Fruit fly (Drosophila melanogaster) whole organism, embryonic: ENCODE data around the gene CG3546.

ENCODE experiments used
- ATbp ChIP-seq: fragments of 200-800 bp; sonication (Bioruptor generic); optimal IDR thresholded peaks from 2 replicates; lab custom pipeline; 2017; ENCODE audit warnings: missing biosample characterization, mild to moderate bottlenecking, missing genetic modification characterization, missing genetic modification reagents
- Atf-2 ChIP-seq: fragments of 200-800 bp; sonication (Bioruptor generic); optimal IDR thresholded peaks from 2 replicates; lab custom pipeline; 2016; ENCODE audit warnings: missing biosample characterization, missing genetic modification characterization
- CG10321 ChIP-seq: fragments of 200-800 bp; sonication (Bioruptor generic); IDR thresholded peaks from 2 replicates; pipeline ENCODE4 v1.3.6; 2022; ENCODE audit warnings: missing biosample characterization, missing genetic modification characterization
- CG1233 ChIP-seq: fragments of 200-800 bp; sonication (Bioruptor generic); optimal IDR thresholded peaks from 4 replicates; lab custom pipeline; 2018; ENCODE audit warnings: missing biosample characterization, mild to moderate bottlenecking, missing genetic modification characterization
- CG12391 ChIP-seq: fragments of 200-800 bp; sonication (Bioruptor generic); optimal IDR thresholded peaks from 3 replicates; lab custom pipeline; 2018; ENCODE audit warnings: missing biosample characterization, mild to moderate bottlenecking, missing genetic modification characterization, moderate library complexity
- CG13624 ChIP-seq: fragments of 200-800 bp; sonication (Bioruptor generic); optimal IDR thresholded peaks from 2 replicates; lab custom pipeline; 2016; ENCODE audit warnings: missing biosample characterization, missing genetic modification characterization
- CG15601 ChIP-seq: fragments of 200-800 bp; sonication (Bioruptor generic); optimal IDR thresholded peaks from 3 replicates; lab custom pipeline; 2019; ENCODE audit warnings: missing biosample characterization, mild to moderate bottlenecking, missing genetic modification characterization, moderate library complexity
- CG1602 ChIP-seq: fragments of 200-800 bp; sonication (Bioruptor generic); optimal IDR thresholded peaks from 3 replicates; lab custom pipeline; 2016; ENCODE audit warnings: missing biosample characterization, missing genetic modification characterization
- CG1603 ChIP-seq: fragments of 200-800 bp; sonication (Bioruptor generic); optimal IDR thresholded peaks from 2 replicates; lab custom pipeline; 2019; ENCODE audit warnings: missing biosample characterization, mild to moderate bottlenecking, missing genetic modification characterization, moderate library complexity
- CG16779 ChIP-seq: fragments of 200-800 bp; sonication (Bioruptor generic); IDR thresholded peaks from 2 replicates; pipeline ENCODE4 v1.3.6; 2022; ENCODE audit warnings: missing biosample characterization, missing genetic modification characterization
- CG18011 ChIP-seq: fragments of 200-800 bp; sonication (Bioruptor generic); optimal IDR thresholded peaks from 2 replicates; lab custom pipeline; 2017; ENCODE audit warnings: missing biosample characterization, missing genetic modification characterization, mild to moderate bottlenecking, moderate library complexity, missing genotype
- CG18262 ChIP-seq: fragments of 200-800 bp; optimal IDR thresholded peaks from 3 replicates; lab custom pipeline; 2019; ENCODE audit warnings: missing biosample characterization, mild to moderate bottlenecking, missing genetic modification characterization, moderate library complexity
- CG2199 ChIP-seq: fragments of 200-800 bp; sonication (Bioruptor generic); IDR thresholded peaks from 3 replicates; pipeline ENCODE4 v1.3.6; 2022; ENCODE audit warnings: missing biosample characterization, missing genetic modification characterization
- CG31365 ChIP-seq: fragments of 200-800 bp; sonication (Bioruptor generic); optimal IDR thresholded peaks from 2 replicates; lab custom pipeline; 2018; ENCODE audit warnings: missing biosample characterization, mild to moderate bottlenecking, missing genetic modification characterization
- CG34224 ChIP-seq: fragments of 200-800 bp; sonication (Bioruptor generic); IDR thresholded peaks from 3 replicates; pipeline ENCODE4 v1.3.6; 2022; ENCODE audit warnings: missing biosample characterization, missing genetic modification characterization; ENCODE audit not compliant: partially characterized antibody
- CG4360 ChIP-seq: fragments of 200-800 bp; sonication (Bioruptor generic); IDR thresholded peaks from 2 replicates; pipeline ENCODE4 v1.3.6; 2022; ENCODE audit warnings: missing biosample characterization, missing genetic modification characterization
- CG4820 ChIP-seq: fragments of 200-800 bp; sonication (Bioruptor generic); optimal IDR thresholded peaks from 3 replicates; lab custom pipeline; 2016; ENCODE audit warnings: missing biosample characterization, missing genetic modification characterization
- CG4854 ChIP-seq: fragments of 200-800 bp; sonication (Bioruptor generic); optimal IDR thresholded peaks from 2 replicates; lab custom pipeline; 2016; ENCODE audit warnings: missing biosample characterization, missing genetic modification characterization, inconsistent platforms
- CG6254 ChIP-seq: fragments of 200-800 bp; sonication (Bioruptor generic); optimal IDR thresholded peaks from 3 replicates; lab custom pipeline; 2017; ENCODE audit warnings: mild to moderate bottlenecking, missing biosample characterization, missing genetic modification reagents, missing genetic modification characterization
- CG7839 ChIP-seq: fragments of 200-800 bp; sonication (Bioruptor generic); optimal IDR thresholded peaks from 3 replicates; lab custom pipeline; 2018; ENCODE audit warnings: missing biosample characterization, mild to moderate bottlenecking, missing genetic modification characterization, moderate library complexity
- CG7987 ChIP-seq: fragments of 200-800 bp; sonication (Bioruptor generic); optimal IDR thresholded peaks from 2 replicates; lab custom pipeline; 2018; ENCODE audit warnings: missing biosample characterization, mild to moderate bottlenecking, missing genetic modification characterization, moderate library complexity
- CG9797 ChIP-seq: fragments of 200-800 bp; sonication (Bioruptor generic); optimal IDR thresholded peaks from 3 replicates; lab custom pipeline; 2018; ENCODE audit warnings: missing biosample characterization, mild to moderate bottlenecking, missing genetic modification characterization
- D19B ChIP-seq: fragments of 200-800 bp; sonication (Bioruptor generic); optimal IDR thresholded peaks from 2 replicates; lab custom pipeline; 2017; ENCODE audit warnings: missing biosample characterization, mild to moderate bottlenecking, missing genetic modification characterization
- HLH3B ChIP-seq: fragments of 200-800 bp; sonication (Bioruptor generic); IDR thresholded peaks from 2 replicates; pipeline ENCODE4 v1.3.6; 2022; ENCODE audit warnings: missing biosample characterization, missing genetic modification characterization
- Hand ChIP-seq: fragments of 200-800 bp; sonication (Bioruptor generic); optimal IDR thresholded peaks from 2 replicates; lab custom pipeline; 2017; ENCODE audit warnings: mild to moderate bottlenecking, missing biosample characterization, missing genetic modification reagents, missing genetic modification characterization
- HmgD ChIP-seq: fragments of 200-800 bp; sonication (Bioruptor generic); optimal IDR thresholded peaks from 3 replicates; lab custom pipeline; 2016; ENCODE audit warnings: missing biosample characterization, missing genetic modification characterization
- Lpt ChIP-seq: fragments of >200 bp; optimal IDR thresholded peaks from 2 replicates; lab custom pipeline; 2018; ENCODE audit warnings: missing biosample characterization, missing genetic modification characterization
- MBD-R2 ChIP-seq: fragments of 200-800 bp; sonication (Bioruptor generic); IDR thresholded peaks from 2 replicates; pipeline ENCODE4 v1.3.6; 2022; ENCODE audit warnings: missing biosample characterization, missing genetic modification characterization
- Nf-YA ChIP-seq: fragments of 200-800 bp; sonication (Bioruptor generic); IDR thresholded peaks from 2 replicates; pipeline ENCODE4 v1.3.6; 2022; ENCODE audit warnings: missing biosample characterization, missing genetic modification characterization
- Oli ChIP-seq: fragments of 200-800 bp; sonication (Bioruptor generic); optimal IDR thresholded peaks from 2 replicates; lab custom pipeline; 2018; ENCODE audit warnings: missing biosample characterization, mild to moderate bottlenecking, missing genetic modification characterization, moderate library complexity
- Poxn ChIP-seq: fragments of 200-800 bp; sonication (Bioruptor generic); IDR thresholded peaks from 2 replicates; pipeline ENCODE4 v1.3.6; 2022; ENCODE audit warnings: missing biosample characterization, missing genetic modification characterization
- Spps ChIP-seq: fragments of 200-800 bp; sonication (Bioruptor generic); optimal IDR thresholded peaks from 2 replicates; lab custom pipeline; 2018; ENCODE audit warnings: missing biosample characterization, mild to moderate bottlenecking, missing genetic modification characterization
- Sry-δ ChIP-seq: fragments of 200-800 bp; sonication (Bioruptor generic); optimal IDR thresholded peaks from 2 replicates; lab custom pipeline; 2016; ENCODE audit warnings: missing biosample characterization, missing genetic modification characterization
- Taf1 ChIP-seq: fragments of 200-800 bp; sonication (Bioruptor generic); IDR thresholded peaks from 2 replicates; pipeline ENCODE4 v1.3.6; 2022; ENCODE audit warnings: missing biosample characterization, missing genetic modification characterization
- Usf ChIP-seq: fragments of 200-800 bp; sonication (Bioruptor generic); optimal IDR thresholded peaks from 2 replicates; lab custom pipeline; 2017; ENCODE audit warnings: missing genotype, missing biosample characterization, missing genetic modification characterization
- bcd ChIP-seq: fragments of 200-800 bp; sonication (Bioruptor generic); optimal IDR thresholded peaks from 2 replicates; lab custom pipeline; 2017; ENCODE audit warnings: missing biosample characterization, mild to moderate bottlenecking, missing genetic modification characterization
- dm ChIP-seq: fragments of 200-800 bp; sonication (Bioruptor generic); optimal IDR thresholded peaks from 3 replicates; lab custom pipeline; 2016; ENCODE audit warnings: missing biosample characterization, missing genetic modification characterization
- gt ChIP-seq: fragments of 200-800 bp; sonication (Bioruptor generic); IDR thresholded peaks from 2 replicates; pipeline ENCODE4 v1.3.6; 2022; ENCODE audit warnings: missing biosample characterization, missing genetic modification characterization
- mam ChIP-seq: fragments of 200-800 bp; sonication (Bioruptor generic); optimal IDR thresholded peaks from 3 replicates; lab custom pipeline; 2016; ENCODE audit warnings: missing biosample characterization, missing genetic modification characterization
- rib ChIP-seq: fragments of 200-800 bp; sonication (Bioruptor generic); IDR thresholded peaks from 2 replicates; pipeline ENCODE4 v1.3.6; 2022; ENCODE audit warnings: missing biosample characterization, missing genetic modification characterization
- vfl ChIP-seq: fragments of 200-800 bp; sonication (Bioruptor generic); optimal IDR thresholded peaks from 2 replicates; lab custom pipeline; 2016; ENCODE audit warnings: missing biosample characterization, missing genetic modification characterization
- wdn ChIP-seq: fragments of 200-800 bp; sonication (Bioruptor generic); IDR thresholded peaks from 2 replicates; pipeline ENCODE4 v1.3.6; 2022; ENCODE audit warnings: missing biosample characterization, missing genetic modification characterization
- z ChIP-seq: fragments of 200-800 bp; sonication (Bioruptor generic); IDR thresholded peaks from 3 replicates; pipeline ENCODE4 v1.3.6; 2022; ENCODE audit warnings: missing biosample characterization, missing genetic modification characterization
- zf30C ChIP-seq: fragments of 200-800 bp; sonication (Bioruptor generic); optimal IDR thresholded peaks from 3 replicates; lab custom pipeline; 2018; ENCODE audit warnings: missing biosample characterization, mild to moderate bottlenecking, missing genetic modification characterization

The CG3546 gene

DNA sequence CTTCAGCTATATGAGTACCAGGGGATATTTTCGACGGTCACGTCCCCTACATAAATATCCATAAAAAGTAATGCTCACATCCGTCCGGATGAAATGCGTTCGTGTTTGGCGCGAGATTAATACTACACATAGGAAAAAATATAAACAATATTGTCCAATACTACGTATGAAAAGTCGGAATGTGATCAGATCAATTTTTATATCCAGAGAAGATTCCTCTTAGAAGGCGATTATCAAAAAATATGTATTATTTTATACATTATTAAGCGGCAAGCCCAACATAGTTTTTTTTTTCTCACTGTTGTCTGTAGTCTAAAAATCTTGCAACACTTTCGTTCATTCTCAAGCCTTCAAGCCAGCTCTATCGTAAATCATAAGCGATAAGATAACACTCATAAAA lies 16.1 kb downstream of the CG3546 start (continued):
- TF ChIP-seq ATbp (GFP tag; lab: Kevin White, UChicago) (peak; percentile 17), CG4360 (GFP tag; lab: Robert Waterston, UW) (no peak), CG9797 (no peak), HmgD (GFP tag; lab: Kevin White, UChicago) (no peak), MBD-R2 (no peak), CG18011 (GFP tag; lab: Kevin White, UChicago) (no peak), Usf (GFP tag; lab: Kevin White, UChicago) (peak; percentile 3), CG2199 (GFP tag; lab: Robert Waterston, UW) (no peak), Poxn (GFP tag; lab: Robert Waterston, UW) (no peak), CG10321 (GFP tag; lab: Robert Waterston, UW) (no peak), D19B (GFP tag; lab: Kevin White, UChicago) (no peak), CG6254 (no peak), gt (GFP tag; lab: Robert Waterston, UW) (no peak), HLH3B (no peak), CG15601 (tag; lab: Kevin White, UChicago) (no peak), z (GFP tag; lab: Robert Waterston, UW) (no peak), CG18262 (tag; lab: Kevin White, UChicago) (peak; percentile 55), Nf-YA (GFP tag; lab: Robert Waterston, UW) (no peak), Sry-δ (no peak), CG12391 (tag; lab: Kevin White, UChicago) (peak; percentile 44), CG1603 (tag; lab: Kevin White, UChicago) (no peak), zf30C (GFP tag; lab: Kevin White, UChicago) (peak; percentile 17), bcd (GFP tag; lab: Kevin White, UChicago) (no peak), CG7987 (no peak), CG1233 (GFP tag; lab: Kevin White, UChicago) (no peak), wdn (GFP tag; lab: Robert Waterston, UW) (no peak), mam (GFP tag; lab: Kevin White, UChicago) (no peak), CG7839 (peak; percentile 44), Oli (tag; lab: Kevin White, UChicago) (peak; percentile 28), CG4820 (GFP tag; lab: Kevin White, UChicago) (no peak), CG13624 (no peak), rib (GFP tag; lab: Robert Waterston, UW) (no peak), dm (no peak), Spps (tag; lab: Kevin White, UChicago) (peak; percentile 46), Hand (no peak), CG4854 (GFP tag; lab: Kevin White, UChicago) (no peak), CG16779 (GFP tag; lab: Robert Waterston, UW) (no peak), CG31365 (tag; lab: Kevin White, UChicago) (no peak), CG1602 (no peak), vfl (GFP tag; lab: Kevin White, UChicago) (no peak), Taf1 (GFP tag; lab: Robert Waterston, UW) (no peak), Atf-2 (GFP tag; lab: Kevin White, UChicago) (no peak), CG34224 (no peak), Lpt (GFP tag; lab: Kevin White, UChicago) (no peak)
- TF ChIP-seq, all 482 proteins: peak for 78
